Worm (Caenorhabditis elegans) whole organism, young adult: Measurements from ENCODE around the gene srh-297.

Source experiments
- F22D6.2 ChIP-seq: sonication (generic microtip); optimal IDR thresholded peaks from 2 replicates; lab custom pipeline; 2016; ENCODE audit warnings: mild to moderate bottlenecking, missing genetic modification characterization, missing compliant biosample characterization
- F39B2.1 ChIP-seq: fragments of 200-800 bp; sonication (Bioruptor generic); IDR thresholded peaks from 2 replicates; pipeline ENCODE4 v1.3.6; 2022; ENCODE audit warnings: missing genetic modification reagents, missing genetic modification characterization, missing compliant biosample characterization
- F57C9.4 ChIP-seq: sonication (generic microtip); optimal IDR thresholded peaks from 2 replicates; lab custom pipeline; 2017; ENCODE audit warnings: mild to moderate bottlenecking, missing genetic modification characterization, missing compliant biosample characterization
- K12H6.12 ChIP-seq: fragments of 200-800 bp; sonication (Bioruptor generic); optimal IDR thresholded peaks from 2 replicates; lab custom pipeline; 2018; ENCODE audit warnings: mild to moderate bottlenecking, missing genetic modification characterization, missing compliant biosample characterization
- T07F8.4 ChIP-seq: sonication (generic microtip); optimal IDR thresholded peaks from 2 replicates; lab custom pipeline; 2016; ENCODE audit warnings: mild to moderate bottlenecking, missing genetic modification characterization, moderate library complexity, missing compliant biosample characterization
- Y53G8AR.9 ChIP-seq: fragments of 200-800 bp; sonication (Bioruptor generic); conservative IDR thresholded peaks from 2 replicates; pipeline ENCODE4 v1.3.6; 2022; ENCODE audit warnings: missing genetic modification reagents, missing genetic modification characterization, missing compliant biosample characterization
- Y56A3A.18 ChIP-seq: fragments of 200-800 bp; sonication (Bioruptor generic); IDR thresholded peaks from 2 replicates; pipeline ENCODE4 v1.3.6; 2022; ENCODE audit warnings: missing genetic modification reagents, missing genetic modification characterization, missing compliant biosample characterization
- akir-1 ChIP-seq: fragments of 200-800 bp; sonication (Bioruptor generic); optimal IDR thresholded peaks from 2 replicates; lab custom pipeline; 2018; ENCODE audit warnings: mild to moderate bottlenecking, missing genetic modification characterization, moderate library complexity, missing compliant biosample characterization
- attf-3 ChIP-seq: fragments of 200-800 bp; sonication (Bioruptor generic); conservative IDR thresholded peaks from 2 replicates; pipeline ENCODE4 v1.3.6; 2022; ENCODE audit warnings: missing genetic modification reagents, missing genetic modification characterization, missing compliant biosample characterization
- bed-1 ChIP-seq: fragments of 200-800 bp; sonication (Bioruptor generic); IDR thresholded peaks from 2 replicates; pipeline ENCODE4 v1.3.6; 2022; ENCODE audit warnings: missing genetic modification reagents, missing genetic modification characterization, missing compliant biosample characterization
- ccch-3 ChIP-seq: fragments of 200-800 bp; sonication (Bioruptor generic); optimal IDR thresholded peaks from 2 replicates; lab custom pipeline; 2018; ENCODE audit warnings: mild to moderate bottlenecking, missing genetic modification characterization, missing compliant biosample characterization
- ceh-58 ChIP-seq: fragments of 200-800 bp; sonication (Bioruptor generic); IDR thresholded peaks from 2 replicates; pipeline ENCODE4 v1.3.6; 2022; ENCODE audit warnings: missing genetic modification characterization, missing compliant biosample characterization
- chd-7 ChIP-seq: sonication (generic microtip); optimal IDR thresholded peaks from 2 replicates; lab custom pipeline; 2016; ENCODE audit warnings: mild to moderate bottlenecking, missing genetic modification characterization, moderate library complexity, missing compliant biosample characterization
- die-1 ChIP-seq: sonication (generic microtip); optimal IDR thresholded peaks from 2 replicates; lab custom pipeline; 2016; ENCODE audit warnings: missing genotype, mild to moderate bottlenecking, missing genetic modification characterization, missing compliant biosample characterization
- dox-1 ChIP-seq: fragments of 200-800 bp; sonication (Bioruptor generic); IDR thresholded peaks from 2 replicates; pipeline ENCODE4 v1.3.6; 2022; ENCODE audit warnings: missing genetic modification reagents, missing genetic modification characterization, missing compliant biosample characterization
- egl-44 ChIP-seq: fragments of 200-800 bp; sonication (Bioruptor generic); IDR thresholded peaks from 2 replicates; pipeline ENCODE4 v1.3.6; 2022; ENCODE audit warnings: missing genetic modification reagents, missing genetic modification characterization, missing compliant biosample characterization
- ekl-4 ChIP-seq: fragments of 200-800 bp; sonication (Bioruptor generic); IDR thresholded peaks from 2 replicates; pipeline ENCODE4 v1.3.6; 2022; ENCODE audit warnings: missing genetic modification reagents, missing genetic modification characterization, missing compliant biosample characterization
- ets-4 ChIP-seq: fragments of 200-800 bp; sonication (Bioruptor generic); optimal IDR thresholded peaks from 2 replicates; lab custom pipeline; 2018; ENCODE audit warnings: mild to moderate bottlenecking, missing genetic modification characterization, missing compliant biosample characterization
- hmg-1.2 ChIP-seq: fragments of 200-800 bp; sonication (Bioruptor generic); IDR thresholded peaks from 2 replicates; pipeline ENCODE4 v1.3.6; 2022; ENCODE audit warnings: missing genetic modification reagents, missing genetic modification characterization, missing compliant biosample characterization
- hmg-20 ChIP-seq: fragments of 200-800 bp; sonication (Bioruptor generic); IDR thresholded peaks from 2 replicates; pipeline ENCODE4 v1.3.6; 2022; ENCODE audit warnings: missing genetic modification reagents, missing genetic modification characterization, missing compliant biosample characterization
- hsf-1 ChIP-seq: fragments of 200-800 bp; sonication (Bioruptor generic); IDR thresholded peaks from 2 replicates; pipeline ENCODE4 v1.3.6; 2022; ENCODE audit warnings: missing genetic modification reagents, missing genetic modification characterization, missing compliant biosample characterization
- let-607 ChIP-seq, 2 experiments: fragments of 200-800 bp in 1 of 2; sonication (Bioruptor generic) in 1 of 2; sonication (generic microtip) in 1 of 2; optimal IDR thresholded peaks; 2 replicates each; lab custom pipeline; 2016 to 2018; ENCODE audit warnings: mild to moderate bottlenecking in 2 of 2, missing compliant biosample characterization in 2 of 2, missing genetic modification characterization in 2 of 2, moderate library complexity in 2 of 2, missing genotype in 1 of 2
- lin-40 ChIP-seq: sonication (generic microtip); optimal IDR thresholded peaks from 2 replicates; lab custom pipeline; 2016; ENCODE audit warnings: missing genetic modification characterization, mild to moderate bottlenecking, missing compliant biosample characterization, missing genotype, missing genetic modification reagents
- lir-1 ChIP-seq: fragments of 200-800 bp; sonication (Bioruptor generic); conservative IDR thresholded peaks from 2 replicates; pipeline ENCODE4 v1.3.6; 2022; ENCODE audit warnings: missing genetic modification reagents, missing genetic modification characterization, missing compliant biosample characterization
- madf-3 ChIP-seq: fragments of 200-800 bp; sonication (Bioruptor generic); IDR thresholded peaks from 2 replicates; pipeline ENCODE4 v1.3.6; 2022; ENCODE audit warnings: missing genetic modification reagents, missing genetic modification characterization, missing compliant biosample characterization
- mcd-1 ChIP-seq: fragments of 200-800 bp; sonication (Bioruptor generic); IDR thresholded peaks from 2 replicates; pipeline ENCODE4 v1.3.6; 2022; ENCODE audit warnings: missing genetic modification reagents, missing genetic modification characterization, missing compliant biosample characterization
- mxl-1 ChIP-seq: sonication (generic microtip); optimal IDR thresholded peaks from 2 replicates; lab custom pipeline; 2016; ENCODE audit warnings: missing genetic modification characterization, missing compliant biosample characterization
- nfya-1 ChIP-seq: sonication (generic microtip); optimal IDR thresholded peaks from 2 replicates; lab custom pipeline; 2017; ENCODE audit warnings: antibody characterized with exemption, missing compliant biosample characterization, missing genetic modification characterization, borderline replicate concordance; ENCODE audit not compliant: insufficient read depth
- nhr-27 ChIP-seq: fragments of 200-800 bp; sonication (Bioruptor generic); optimal IDR thresholded peaks from 2 replicates; lab custom pipeline; 2018; ENCODE audit warnings: mild to moderate bottlenecking, missing genetic modification characterization, moderate library complexity, missing compliant biosample characterization
- pha-4 ChIP-seq: fragments of 150-350 bp; sonication (generic microtip); optimal IDR thresholded peaks from 2 replicates; lab custom pipeline; 2014; ENCODE audit warnings: missing biosample characterization, missing genetic modification reagents, missing genetic modification characterization
- rec-8 ChIP-seq, 2 experiments: sonication (generic microtip); optimal IDR thresholded peaks; 2 replicates each; lab custom pipeline; 2016; ENCODE audit warnings: mild to moderate bottlenecking in 2 of 2, missing genetic modification characterization in 2 of 2, missing genetic modification reagents in 2 of 2, missing genotype in 2 of 2, missing biosample characterization in 1 of 2, missing compliant biosample characterization in 1 of 2, moderate library complexity in 1 of 2
- repo-1 ChIP-seq: sonication (generic microtip); optimal IDR thresholded peaks from 2 replicates; lab custom pipeline; 2017; ENCODE audit warnings: mild to moderate bottlenecking, missing genetic modification characterization, missing compliant biosample characterization
- sea-2 ChIP-seq: fragments of 200-800 bp; sonication (Bioruptor generic); IDR thresholded peaks from 2 replicates; pipeline ENCODE4 v1.3.6; 2022; ENCODE audit warnings: missing genetic modification characterization, missing compliant biosample characterization
- snpc-1.3 ChIP-seq: sonication (generic microtip); optimal IDR thresholded peaks from 2 replicates; lab custom pipeline; 2017; ENCODE audit warnings: missing genetic modification characterization, mild to moderate bottlenecking, missing compliant biosample characterization, antibody characterized with exemption, moderate library complexity, missing genotype, missing genetic modification reagents; ENCODE audit not compliant: insufficient read depth
- snpc-4 ChIP-seq, 5 experiments: fragments of 150-350 bp in 1 of 5; sonication (generic microtip) in 4 of 5; optimal IDR thresholded peaks; 2 replicates each; lab custom pipeline; 2014 to 2018; ENCODE audit warnings: missing genetic modification characterization in 5 of 5, missing biosample characterization in 3 of 5, antibody characterized with exemption in 2 of 5, mild to moderate bottlenecking in 2 of 5, missing compliant biosample characterization in 2 of 5, missing genotype in 2 of 5, moderate library complexity in 2 of 5, missing genetic modification reagents in 1 of 5
- tbp1 ChIP-seq: fragments of 200-800 bp; sonication (Bioruptor generic); optimal IDR thresholded peaks from 2 replicates; lab custom pipeline; 2018; ENCODE audit warnings: mild to moderate bottlenecking, missing genetic modification characterization, missing compliant biosample characterization
- tbx-9 ChIP-seq: sonication (generic microtip); optimal IDR thresholded peaks from 2 replicates; lab custom pipeline; 2016; ENCODE audit warnings: borderline replicate concordance, missing genetic modification characterization, inconsistent platforms, missing compliant biosample characterization
- tlf-1 ChIP-seq: fragments of 200-800 bp; sonication (Bioruptor generic); optimal IDR thresholded peaks from 2 replicates; lab custom pipeline; 2018; ENCODE audit warnings: mild to moderate bottlenecking, missing genetic modification characterization, missing compliant biosample characterization
- unc-130 ChIP-seq: sonication (generic microtip); optimal IDR thresholded peaks from 2 replicates; lab custom pipeline; 2016; ENCODE audit warnings: missing genetic modification reagents, missing genetic modification characterization, missing compliant biosample characterization
- zim-3 ChIP-seq: sonication (generic microtip); optimal IDR thresholded peaks from 2 replicates; lab custom pipeline; 2017; ENCODE audit warnings: mild to moderate bottlenecking, missing genetic modification characterization, moderate library complexity, missing compliant biosample characterization
- ztf-6 ChIP-seq: fragments of 200-800 bp; sonication (Bioruptor generic); IDR thresholded peaks from 2 replicates; pipeline ENCODE4 v1.3.6; 2022; ENCODE audit warnings: missing genetic modification reagents, missing genetic modification characterization, missing compliant biosample characterization

The srh-297 gene

DNA sequence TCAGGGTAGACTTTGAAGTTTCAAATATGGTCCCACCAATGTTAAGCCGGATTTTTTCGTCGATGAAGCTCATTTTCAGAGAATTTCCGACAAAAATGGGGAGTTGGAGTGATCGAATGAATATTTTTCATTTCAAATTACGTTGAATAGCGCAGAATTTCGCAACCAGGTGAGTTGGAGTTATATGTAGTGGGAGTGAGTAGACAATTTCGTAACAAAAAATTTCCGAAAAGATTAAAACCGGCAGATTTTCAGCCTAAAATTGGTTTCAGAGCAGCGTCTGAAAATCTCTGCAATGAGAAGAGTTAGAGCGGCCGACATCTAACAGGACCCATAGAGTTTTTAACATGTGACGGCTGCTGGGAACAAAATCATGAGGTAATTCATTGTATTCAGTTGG is 21.6 kb downstream of the srh-297 start, which contains the start of gene sdz-35:
Gene sdz-35 (minus strand): TSS at position 101 of the 400 bp plus-strand sequence.
- no peak for TF ChIP-seq ccch-3 (GFP tag; lab: Kevin White, UChicago)
- TF ChIP-seq hsf-1 (GFP tag; lab: Robert Waterston, UW), result no peak
- TF ChIP-seq Y53G8AR.9, result no peak
- no peak for TF ChIP-seq snpc-1.3 (tag; lab: Kevin White, UChicago)
- TF ChIP-seq hmg-1.2 (GFP tag; lab: Robert Waterston, UW), result no peak
- no peak for TF ChIP-seq snpc-4 (GFP tag; optimal IDR thresholded peaks at IDR 0.05; lab: Kevin White, UChicago)
- TF ChIP-seq snpc-4 (tag; optimal IDR thresholded peaks at IDR 0.05; lab: Kevin White, UChicago), result no peak
- no peak for TF ChIP-seq tbp1 (GFP tag; lab: Kevin White, UChicago)
- no peak for TF ChIP-seq rec-8 (tag; optimal IDR thresholded peaks at IDR 0.05; lab: Kevin White, UChicago)
- TF ChIP-seq attf-3 (GFP tag; lab: Robert Waterston, UW), result no peak
- no peak for TF ChIP-seq chd-7
- no peak for TF ChIP-seq die-1
- TF ChIP-seq sea-2 (GFP tag; lab: Robert Waterston, UW), result no peak
- TF ChIP-seq K12H6.12, result no peak

DNA sequence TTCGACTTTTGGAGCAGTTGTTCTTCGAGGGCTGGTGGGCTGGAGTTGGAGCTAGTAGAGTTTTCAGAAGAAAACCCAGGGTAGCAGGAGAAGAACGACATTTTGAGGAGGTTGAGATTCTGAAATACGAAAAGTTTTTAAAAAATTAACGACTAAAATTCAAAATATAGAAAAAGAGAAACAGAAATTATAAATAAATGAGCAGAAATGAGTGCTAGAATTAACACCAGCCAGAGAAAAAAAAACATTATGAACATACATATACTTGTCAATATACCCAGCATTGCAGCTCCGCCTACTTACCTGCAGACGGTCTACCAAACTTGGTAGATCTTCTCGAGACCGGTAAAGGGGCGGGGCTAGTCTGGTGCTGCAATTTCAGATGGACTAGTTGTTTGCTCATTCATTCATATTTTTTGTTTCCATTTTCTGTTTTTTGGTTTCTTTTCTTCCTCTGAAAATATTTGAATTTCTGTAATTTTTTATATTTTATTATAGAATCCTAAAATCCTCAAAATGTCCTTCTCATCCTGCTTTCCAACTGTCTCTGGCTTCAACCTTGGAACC is 23.8 kb downstream of the srh-297 start, which contains the start of the genes ZC239.20 and ZC239.21:
Gene ZC239.20 (minus strand): TSS at position 101 of the 567 bp plus-strand sequence.
Gene ZC239.21 (plus strand): TSS at position 517 of the 567 bp plus-strand sequence.
- TF ChIP-seq mxl-1 (tag; lab: Kevin White, UChicago), result no peak
- no peak for TF ChIP-seq T07F8.4 (tag; lab: Kevin White, UChicago)
- no peak for TF ChIP-seq mcd-1
- no peak for TF ChIP-seq F57C9.4
- TF ChIP-seq dox-1 (GFP tag; lab: Robert Waterston, UW), result no peak
- TF ChIP-seq madf-3 (GFP tag; lab: Robert Waterston, UW), result no peak
- no peak for TF ChIP-seq egl-44
- TF ChIP-seq snpc-1.3 (tag; lab: Kevin White, UChicago), result no peak
- TF ChIP-seq tlf-1 (GFP tag; lab: Kevin White, UChicago), result no peak
- TF ChIP-seq pha-4 (tag; lab: Kevin White, UChicago), result no peak
- TF ChIP-seq nfya-1 (tag; lab: Kevin White, UChicago), result no peak
- TF ChIP-seq F22D6.2, result no peak
- no peak for TF ChIP-seq bed-1 (GFP tag; lab: Robert Waterston, UW)
- no peak for TF ChIP-seq tbx-9 (tag; lab: Kevin White, UChicago)
- no peak for TF ChIP-seq ekl-4 (GFP tag; lab: Robert Waterston, UW)
- TF ChIP-seq nhr-27 (tag; lab: Kevin White, UChicago), result no peak
- TF ChIP-seq ztf-6, result no peak
- no peak for TF ChIP-seq ccch-3 (GFP tag; lab: Kevin White, UChicago)

DNA sequence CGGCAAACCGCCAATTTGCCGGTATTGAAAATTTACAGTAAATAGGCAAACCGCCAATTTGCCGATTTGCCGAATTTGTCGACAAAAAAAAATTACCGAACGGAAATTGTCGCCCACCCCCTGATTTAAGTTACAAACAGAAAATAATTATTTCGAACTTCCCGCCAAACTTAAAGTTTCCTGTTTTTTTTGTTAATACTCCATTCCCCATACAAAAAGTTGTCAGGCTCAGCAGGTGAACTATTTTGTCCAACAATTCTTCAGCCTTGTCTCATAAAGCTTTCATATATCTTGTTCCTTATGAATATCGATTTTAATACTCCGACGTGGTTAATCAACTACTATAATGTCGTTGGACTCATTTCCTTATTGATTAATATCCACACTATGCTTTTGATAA is 26.9 kb downstream of the srh-297 start, which contains the start of gene sri-50:
Gene sri-50 (plus strand): TSS at position 301 of the 400 bp plus-strand sequence.
- TF ChIP-seq lir-1 (GFP tag; lab: Robert Waterston, UW) (no peak), unc-130 (no peak)

DNA sequence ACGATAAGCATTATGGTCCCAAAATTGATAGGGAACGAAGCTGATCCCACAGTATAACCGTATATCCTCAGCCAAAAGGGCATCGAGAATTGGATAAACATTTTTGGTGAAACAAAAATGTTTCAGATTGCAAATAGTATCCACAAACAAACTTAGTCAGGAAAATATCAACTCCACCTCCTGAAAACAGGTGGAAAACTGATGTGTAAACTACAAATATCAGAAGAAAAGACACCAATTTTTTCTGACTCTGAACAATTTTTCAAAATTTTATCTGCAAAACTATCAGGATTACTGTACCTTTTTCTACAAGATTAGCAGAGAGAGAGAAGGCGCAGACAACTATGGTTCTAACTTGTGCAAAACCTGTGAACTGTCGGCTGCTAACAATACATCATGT is 27.8 kb downstream of the srh-297 start, which contains the start of gene sri-53:
Gene sri-53 (minus strand): TSS at position 101 of the 400 bp plus-strand sequence.
- TF ChIP-seq ets-4 (GFP tag; lab: Kevin White, UChicago) (no peak), lin-40 (no peak), zim-3 (tag; lab: Kevin White, UChicago) (no peak), F39B2.1 (GFP tag; lab: Robert Waterston, UW) (no peak), ceh-58 (GFP tag; lab: Robert Waterston, UW) (no peak), egl-44 (no peak), let-607 (tag; optimal IDR thresholded peaks at IDR 0.05; lab: Kevin White, UChicago) (no peak), F22D6.2 (no peak), Y56A3A.18 (GFP tag; lab: Robert Waterston, UW) (no peak), lir-1 (GFP tag; lab: Robert Waterston, UW) (no peak), hmg-20 (GFP tag; lab: Robert Waterston, UW) (no peak), akir-1 (GFP tag; lab: Kevin White, UChicago) (no peak), mcd-1 (no peak), repo-1 (tag; lab: Kevin White, UChicago) (no peak)
